Fruit fly (Drosophila melanogaster): Measurements from ENCODE around the gene CG14408.

Gene CG14408

DNA sequence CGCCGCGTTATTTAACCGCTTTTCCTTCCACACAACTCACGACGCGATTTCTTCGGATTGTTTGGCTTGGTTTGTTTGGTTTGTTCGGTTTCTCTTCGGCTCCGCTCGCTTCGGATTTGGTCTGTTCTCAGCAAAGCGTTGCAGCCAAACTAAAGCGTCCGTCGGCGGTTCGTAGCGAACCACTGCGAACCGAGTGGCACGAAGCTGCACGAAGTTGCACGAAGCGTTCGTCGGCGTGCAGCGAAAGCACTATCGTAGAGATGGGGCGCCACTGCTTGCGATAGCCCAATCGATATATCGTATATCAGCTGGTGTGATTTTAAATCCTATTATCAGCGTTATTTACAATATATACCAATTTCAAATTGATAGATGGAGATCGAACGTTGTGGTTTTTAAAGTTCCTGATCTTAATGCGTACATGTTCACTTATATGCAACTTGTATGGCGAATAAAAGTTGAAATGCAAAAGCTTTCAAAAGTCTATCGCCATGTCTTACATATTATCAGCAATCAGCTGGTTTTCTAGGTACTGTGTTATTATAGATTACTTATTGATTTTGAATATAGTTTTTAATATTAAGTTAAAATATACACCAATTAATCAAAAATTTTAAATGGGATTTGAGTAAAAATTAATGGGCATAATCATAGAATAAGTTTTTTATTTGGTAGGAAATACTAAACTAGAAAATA lies 5.8 kb downstream of the CG14408 start, which contains the start of gene rut (continued):
- TF ChIP-seq pita (GFP tag; optimal IDR thresholded peaks at IDR 0.05): no peak
- peak in 1 of 2 experiments; percentile 87 for TF ChIP-seq crp (GFP tag; optimal IDR thresholded peaks at IDR 0.05)
- TF ChIP-seq her (GFP tag; optimal IDR thresholded peaks at IDR 0.05): no peak
- TF ChIP-seq pzg (GFP tag; optimal IDR thresholded peaks at IDR 0.05): peak; percentile 64
- TF ChIP-seq ash1 (GFP tag; optimal IDR thresholded peaks at IDR 0.05): no peak
- no peak for TF ChIP-seq jigr1 (GFP tag; IDR thresholded peaks at IDR 0.05)
- peak; percentile 88 for TF ChIP-seq BEAF-32 (GFP tag; optimal IDR thresholded peaks at IDR 0.05)
- TF ChIP-seq CG10565 (GFP tag; optimal IDR thresholded peaks at IDR 0.05): no peak
- peak; percentile 20 for TF ChIP-seq Dp (GFP tag; optimal IDR thresholded peaks at IDR 0.05)
- peak; percentile 23 for TF ChIP-seq HLH54F (GFP tag; optimal IDR thresholded peaks at IDR 0.05)
- TF ChIP-seq org-1 (GFP tag; optimal IDR thresholded peaks at IDR 0.05): no peak
- no peak for TF ChIP-seq Nf-YA (GFP tag; IDR thresholded peaks at IDR 0.05)
- TF ChIP-seq ato (GFP tag; IDR thresholded peaks at IDR 0.05; ENCODE audit: partially characterized antibody): peak; percentile 92; the same call in 1 of the 2 replicates
- TF ChIP-seq NFAT (GFP tag; IDR thresholded peaks at IDR 0.05): peak; percentile 39; the same call in 1 of the 2 replicates
- no peak for TF ChIP-seq CG30431 (GFP tag; optimal IDR thresholded peaks at IDR 0.05)
- TF ChIP-seq mirr (GFP tag; optimal IDR thresholded peaks at IDR 0.05): no peak
- TF ChIP-seq sr (GFP tag; IDR thresholded peaks at IDR 0.05): no peak
- no peak for TF ChIP-seq croc (GFP tag; conservative IDR thresholded peaks at IDR 0.05)
- TF ChIP-seq Scr (GFP tag; IDR thresholded peaks at IDR 0.05; ENCODE audit: partially characterized antibody): peak; percentile 94
- TF ChIP-seq sug (tag; optimal IDR thresholded peaks at IDR 0.05): peak; percentile 13
- peak; percentile 84 for TF ChIP-seq CG3995 (GFP tag; optimal IDR thresholded peaks at IDR 0.05)
- TF ChIP-seq CG16779 (GFP tag; IDR thresholded peaks at IDR 0.05): no peak; the same call in 1 of the 2 replicates
- TF ChIP-seq pb (GFP tag; optimal IDR thresholded peaks at IDR 0.05): no peak
- TF ChIP-seq CG14014 (GFP tag; IDR thresholded peaks at IDR 0.05): peak; percentile 56; the same call in 1 of the 2 replicates
- TF ChIP-seq grn (GFP tag; optimal IDR thresholded peaks at IDR 0.05): peak; percentile 1
- TF ChIP-seq CG6654 (GFP tag; optimal IDR thresholded peaks at IDR 0.05): no peak
- no peak for TF ChIP-seq fd64A (GFP tag; optimal IDR thresholded peaks at IDR 0.05)
- TF ChIP-seq gcm (GFP tag; optimal IDR thresholded peaks at IDR 0.05): no peak
- no peak for TF ChIP-seq sd (tag; optimal IDR thresholded peaks at IDR 0.05)
- TF ChIP-seq CG9876 (GFP tag; optimal IDR thresholded peaks at IDR 0.05): no peak
- TF ChIP-seq tio (GFP tag; optimal IDR thresholded peaks at IDR 0.05): no peak
- no peak for TF ChIP-seq schlank (tag; optimal IDR thresholded peaks at IDR 0.05)
- TF ChIP-seq CG4404 (GFP tag; IDR thresholded peaks at IDR 0.05): no peak
- no peak for TF ChIP-seq Camta (GFP tag; optimal IDR thresholded peaks at IDR 0.05)
- no peak for TF ChIP-seq tup (GFP tag; optimal IDR thresholded peaks at IDR 0.05)
- peak; percentile 15 for TF ChIP-seq bab2 (GFP tag; optimal IDR thresholded peaks at IDR 0.05)
- TF ChIP-seq Max (GFP tag; optimal IDR thresholded peaks at IDR 0.05): no peak
- no peak for TF ChIP-seq dmrt11E (tag; optimal IDR thresholded peaks at IDR 0.05)
- no peak for TF ChIP-seq CG11723 (GFP tag; optimal IDR thresholded peaks at IDR 0.05)
- no peak for TF ChIP-seq CG15479 (GFP tag; optimal IDR thresholded peaks at IDR 0.05)
- TF ChIP-seq HLH4C (GFP tag; IDR thresholded peaks at IDR 0.05; ENCODE audit: partially characterized antibody): peak; percentile 93
- peak; percentile 8 for TF ChIP-seq zfh2 (GFP tag; optimal IDR thresholded peaks at IDR 0.05)
- TF ChIP-seq danr (GFP tag; IDR thresholded peaks at IDR 0.05): no peak
- no peak for TF ChIP-seq CG2712 (tag; optimal IDR thresholded peaks at IDR 0.05)
- no peak for TF ChIP-seq lola (GFP tag; optimal IDR thresholded peaks at IDR 0.05)
- TF ChIP-seq chn (GFP tag; optimal IDR thresholded peaks at IDR 0.05): no peak
- TF ChIP-seq PHDP (tag; optimal IDR thresholded peaks at IDR 0.05): peak; percentile 15
- TF ChIP-seq bowl (GFP tag; IDR thresholded peaks at IDR 0.05): no peak
- TF ChIP-seq bcd (GFP tag; optimal IDR thresholded peaks at IDR 0.05): peak; percentile 3

Measured in whole organism, embryonic.